Fruit fly (Drosophila melanogaster): ENCODE data around the gene gudu.

Gene gudu

DNA sequence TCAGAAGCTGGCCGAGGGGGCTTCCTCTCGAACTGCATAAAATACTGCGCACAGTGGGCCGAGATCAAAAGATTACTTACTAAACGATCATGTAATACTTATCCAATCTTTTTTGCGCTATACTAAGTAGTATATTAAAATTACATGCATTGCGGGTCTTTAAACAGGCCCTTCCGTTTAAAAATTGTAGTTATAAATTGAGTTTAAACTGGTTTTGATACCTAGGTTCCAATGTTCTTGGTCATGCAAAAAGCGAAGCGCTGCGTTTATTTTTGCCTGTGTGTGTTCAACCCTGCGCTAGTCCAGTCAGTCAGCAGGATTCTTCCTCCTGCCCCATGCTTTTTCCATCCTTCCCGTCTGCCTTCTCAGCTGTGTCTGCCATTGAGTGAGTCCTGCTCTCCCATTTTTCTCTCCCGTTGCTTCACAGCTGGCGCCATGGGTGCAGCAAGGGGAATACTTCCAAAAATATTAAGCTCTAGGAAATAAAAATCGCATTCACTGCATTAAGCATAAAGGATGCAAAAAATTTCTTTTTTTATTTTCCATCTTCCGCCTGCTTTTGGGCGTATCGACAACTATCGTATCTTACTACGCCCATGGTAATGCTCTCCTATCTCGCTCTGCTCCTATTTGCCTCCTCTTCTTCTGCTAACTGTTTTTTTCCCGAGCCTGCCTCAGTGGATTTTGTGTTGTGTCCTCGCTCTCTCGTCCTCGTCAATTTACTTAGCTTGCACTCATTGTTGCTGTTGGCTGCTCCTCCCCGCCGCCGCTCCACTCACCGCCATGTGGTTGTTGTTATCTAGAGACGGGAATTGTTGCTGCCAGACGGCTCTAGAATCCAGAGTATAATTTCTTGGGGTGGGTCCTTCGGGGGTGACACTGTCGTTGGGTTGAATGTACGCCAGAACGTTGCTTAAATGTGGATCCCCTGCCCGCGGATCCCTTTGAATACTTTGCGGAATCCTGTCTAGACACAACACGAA is 32.3 kb downstream of the gudu start (continued):
- TF ChIP-seq CG13287 (GFP tag; IDR thresholded peaks at IDR 0.05; ENCODE audit: partially characterized antibody) (no peak), CG11093 (GFP tag; IDR thresholded peaks at IDR 0.05) (no peak), CG7839 (tag; optimal IDR thresholded peaks at IDR 0.05) (peak; percentile 73), CG15073 (GFP tag; optimal IDR thresholded peaks at IDR 0.05) (no peak), cas (GFP tag; IDR thresholded peaks at IDR 0.05) (no peak), trem (tag; optimal IDR thresholded peaks at IDR 0.05) (no peak), CG9437 (GFP tag; optimal IDR thresholded peaks at IDR 0.05) (no peak), TFAM (GFP tag; optimal IDR thresholded peaks at IDR 0.05) (no peak), HHEX (GFP tag; optimal IDR thresholded peaks at IDR 0.05) (peak; percentile 49), Dp (GFP tag; optimal IDR thresholded peaks at IDR 0.05) (no peak), NC2β (GFP tag; optimal IDR thresholded peaks at IDR 0.05) (peak; percentile 66), Optix (GFP tag; IDR thresholded peaks at IDR 0.05) (no peak; the same call in 2 of the 3 replicates), ham (GFP tag; IDR thresholded peaks at IDR 0.05) (no peak), Nf-YC (tag; optimal IDR thresholded peaks at IDR 0.05) (no peak), fd3F (GFP tag; optimal IDR thresholded peaks at IDR 0.05) (peak; percentile 55), CG3281 (GFP tag; optimal IDR thresholded peaks at IDR 0.05) (peak; percentile 68), stwl (tag; optimal IDR thresholded peaks at IDR 0.05) (no peak), CG1792 (GFP tag; optimal IDR thresholded peaks at IDR 0.05) (peak; percentile 72), CG7786 (GFP tag; optimal IDR thresholded peaks at IDR 0.05) (peak; percentile 82), CG33557 (GFP tag; optimal IDR thresholded peaks at IDR 0.05) (no peak), lmd (GFP tag; IDR thresholded peaks at IDR 0.05) (peak; percentile 75), CG12744 (GFP tag; optimal IDR thresholded peaks at IDR 0.05) (no peak), klu (GFP tag; IDR thresholded peaks at IDR 0.05) (peak; percentile 74), ftz-f1 (GFP tag; optimal IDR thresholded peaks at IDR 0.05) (no peak), CG3163 (GFP tag; optimal IDR thresholded peaks at IDR 0.05) (peak; percentile 43), nerfin-2 (GFP tag; IDR thresholded peaks at IDR 0.05; ENCODE audit: partially characterized antibody) (no peak), dan (GFP tag; IDR thresholded peaks at IDR 0.05) (no peak), CG1233 (GFP tag; optimal IDR thresholded peaks at IDR 0.05) (no peak), pzg (GFP tag; optimal IDR thresholded peaks at IDR 0.05) (no peak), CG1602 (GFP tag; optimal IDR thresholded peaks at IDR 0.05) (no peak), dpn (GFP tag; optimal IDR thresholded peaks at IDR 0.05) (peak; percentile 30 to 63), sob (GFP tag; IDR thresholded peaks at IDR 0.05) (peak; percentile 68), CG8089 (GFP tag; optimal IDR thresholded peaks at IDR 0.05) (peak; percentile 42), BEAF-32 (GFP tag; optimal IDR thresholded peaks at IDR 0.05) (no peak), CG6689 (GFP tag; IDR thresholded peaks at IDR 0.05) (peak; percentile 52), CG9932 (GFP tag; IDR thresholded peaks at IDR 0.05) (peak; percentile 75), danr (GFP tag; IDR thresholded peaks at IDR 0.05) (peak; percentile 37; the same call in 1 of the 2 replicates), gsb (GFP tag; IDR thresholded peaks at IDR 0.05) (no peak), Aef1 (GFP tag; IDR thresholded peaks at IDR 0.05) (peak; percentile 54; the same call in 2 of the 3 replicates), CG10267 (tag; optimal IDR thresholded peaks at IDR 0.05) (peak; percentile 15), CG16863 (GFP tag; optimal IDR thresholded peaks at IDR 0.05) (peak; percentile 28), tll (GFP tag; optimal IDR thresholded peaks at IDR 0.05) (no peak), dmrt99B (tag; optimal IDR thresholded peaks at IDR 0.05) (peak; percentile 56), E2f1 (GFP tag; IDR thresholded peaks at IDR 0.05) (peak; percentile 58), HmgD (GFP tag; optimal IDR thresholded peaks at IDR 0.05) (no peak), CrebB (tag; optimal IDR thresholded peaks at IDR 0.05) (peak; percentile 47), sug (tag; optimal IDR thresholded peaks at IDR 0.05) (no peak), odd (GFP tag; optimal IDR thresholded peaks at IDR 0.05) (no peak), dysf (GFP tag; IDR thresholded peaks at IDR 0.05) (peak; percentile 84)

Measured in whole organism, embryonic.